Worm (Caenorhabditis elegans) whole organism, L4 larva: ENCODE data around the gene R02E12.4.

Source experiments
- F26F4.8 ChIP-seq: fragments of 200-800 bp; sonication (Bioruptor generic); conservative IDR thresholded peaks from 2 replicates; pipeline ENCODE4 v1.3.6; 2022; ENCODE audit warnings: missing genetic modification characterization, missing compliant biosample characterization
- F37D6.2 ChIP-seq: sonication (generic microtip); optimal IDR thresholded peaks from 2 replicates; lab custom pipeline; 2016; ENCODE audit warnings: mild to moderate bottlenecking, missing genetic modification characterization, missing compliant biosample characterization
- F44E2.7 ChIP-seq: fragments of 200-800 bp; sonication (Bioruptor generic); IDR thresholded peaks from 2 replicates; pipeline ENCODE4 v2.1.2; 2022; ENCODE audit warnings: missing genetic modification characterization, missing compliant biosample characterization
- F49E8.2 ChIP-seq: sonication (generic microtip); optimal IDR thresholded peaks from 2 replicates; lab custom pipeline; 2016; ENCODE audit warnings: missing compliant biosample characterization, mild to moderate bottlenecking, missing genetic modification characterization, borderline replicate concordance
- R02D3.7 ChIP-seq: fragments of 150-350 bp; sonication (generic microtip); optimal IDR thresholded peaks from 3 replicates; lab custom pipeline; 2014; ENCODE audit warnings: missing biosample characterization, missing genetic modification characterization
- T26A8.4 ChIP-seq: fragments of 200-800 bp; sonication (Bioruptor generic); IDR thresholded peaks from 2 replicates; pipeline ENCODE4 v1.3.6; 2022; ENCODE audit warnings: missing genetic modification characterization, missing compliant biosample characterization
- Y5F2A.4 ChIP-seq: fragments of 200-800 bp; sonication (Bioruptor generic); optimal IDR thresholded peaks from 2 replicates; lab custom pipeline; 2018; ENCODE audit warnings: mild to moderate bottlenecking, missing genetic modification characterization, missing compliant biosample characterization
- Y75B8A.6 ChIP-seq: fragments of 200-800 bp; sonication (Bioruptor generic); IDR thresholded peaks from 2 replicates; pipeline ENCODE4 v1.3.6; 2022; ENCODE audit warnings: missing genetic modification reagents, missing genetic modification characterization, missing compliant biosample characterization
- ZK337.2 ChIP-seq: fragments of 200-800 bp; sonication (Bioruptor generic); IDR thresholded peaks from 2 replicates; pipeline ENCODE4 v1.3.6; 2022; ENCODE audit warnings: missing genetic modification reagents, missing genetic modification characterization, missing compliant biosample characterization
- ZK546.5 ChIP-seq, 2 experiments: sonication (generic microtip); optimal IDR thresholded peaks; 2 replicates each; lab custom pipeline; 2017; ENCODE audit warnings: missing biosample characterization in 2 of 2, missing genetic modification characterization in 2 of 2
- aly-2 ChIP-seq: sonication (generic microtip); optimal IDR thresholded peaks from 2 replicates; lab custom pipeline; 2018; ENCODE audit warnings: missing biosample characterization, missing genetic modification characterization
- attf-4 ChIP-seq: sonication (generic microtip); optimal IDR thresholded peaks from 3 replicates; lab custom pipeline; 2017; ENCODE audit warnings: missing biosample characterization, missing genetic modification characterization
- ceh-32 ChIP-seq: sonication (generic microtip); optimal IDR thresholded peaks from 2 replicates; lab custom pipeline; 2016; ENCODE audit warnings: mild to moderate bottlenecking, missing genetic modification characterization, missing compliant biosample characterization; ENCODE audit not compliant: poor library complexity
- ces-1 ChIP-seq: fragments of 150-350 bp; sonication (generic microtip); optimal IDR thresholded peaks from 4 replicates; lab custom pipeline; 2014; ENCODE audit warnings: missing biosample characterization, missing genetic modification reagents, missing genetic modification characterization
- ctbp-1 ChIP-seq: fragments of 200-800 bp; sonication (Bioruptor generic); IDR thresholded peaks from 2 replicates; pipeline ENCODE4 v1.3.6; 2022; ENCODE audit warnings: missing genetic modification reagents, missing genetic modification characterization, missing compliant biosample characterization
- daf-16 ChIP-seq, 3 experiments: sonication (generic microtip); optimal IDR thresholded peaks; 2 replicates each; lab custom pipeline; 2016 to 2017; ENCODE audit warnings: missing genetic modification characterization in 3 of 3, missing genetic modification reagents in 3 of 3, mild to moderate bottlenecking in 2 of 3, missing compliant biosample characterization in 2 of 3, missing biosample characterization in 1 of 3, moderate library complexity in 1 of 3
- dmd-9 ChIP-seq: fragments of 200-800 bp; sonication (Bioruptor generic); IDR thresholded peaks from 2 replicates; pipeline ENCODE4 v1.3.6; 2022; ENCODE audit warnings: missing genetic modification reagents, missing genetic modification characterization, missing compliant biosample characterization
- dve-1 ChIP-seq: sonication (generic microtip); optimal IDR thresholded peaks from 2 replicates; lab custom pipeline; 2017; ENCODE audit warnings: antibody characterized with exemption, mild to moderate bottlenecking, missing genetic modification characterization, missing compliant biosample characterization; ENCODE audit not compliant: insufficient read depth
- egl-27 ChIP-seq: sonication (generic microtip); optimal IDR thresholded peaks from 3 replicates; lab custom pipeline; 2017; ENCODE audit warnings: missing biosample characterization, missing genetic modification reagents, missing genetic modification characterization
- egl-43 ChIP-seq: fragments of 200-800 bp; sonication (Bioruptor generic); IDR thresholded peaks from 2 replicates; pipeline ENCODE4 v1.3.6; 2022; ENCODE audit warnings: missing genetic modification reagents, missing genetic modification characterization, missing compliant biosample characterization
- fkh-10 ChIP-seq: fragments of 150-350 bp; optimal IDR thresholded peaks from 2 replicates; lab custom pipeline; 2014; ENCODE audit warnings: missing biosample characterization, missing genetic modification reagents, missing genetic modification characterization
- fos-1 ChIP-seq: fragments of 150-350 bp; optimal IDR thresholded peaks from 2 replicates; lab custom pipeline; 2014; ENCODE audit warnings: missing biosample characterization, missing genetic modification characterization
- hif-1 ChIP-seq, 2 experiments: sonication (generic microtip); optimal IDR thresholded peaks; 2 replicates each; lab custom pipeline; 2016 to 2017; ENCODE audit warnings: missing compliant biosample characterization in 2 of 2, missing genetic modification characterization in 2 of 2, missing genetic modification reagents in 2 of 2, missing genotype in 2 of 2, mild to moderate bottlenecking in 1 of 2
- hlh-11 ChIP-seq: fragments of 200-800 bp; sonication (Bioruptor generic); optimal IDR thresholded peaks from 2 replicates; lab custom pipeline; 2018; ENCODE audit warnings: mild to moderate bottlenecking, missing genetic modification characterization, missing compliant biosample characterization
- hmg-1.1 ChIP-seq: fragments of 200-800 bp; sonication (Bioruptor generic); IDR thresholded peaks from 2 replicates; pipeline ENCODE4 v1.3.6; 2022; ENCODE audit warnings: missing genetic modification reagents, missing genetic modification characterization, missing compliant biosample characterization
- jun-1 ChIP-seq: fragments of 150-350 bp; optimal IDR thresholded peaks from 2 replicates; lab custom pipeline; 2014; ENCODE audit warnings: missing biosample characterization, missing genetic modification reagents, missing genetic modification characterization
- lim-7 ChIP-seq: fragments of 200-800 bp; sonication (Bioruptor generic); IDR thresholded peaks from 2 replicates; pipeline ENCODE4 v1.3.6; 2022; ENCODE audit warnings: missing genetic modification characterization, missing compliant biosample characterization
- mdl-1 ChIP-seq, 2 experiments: fragments of 150-350 bp in 1 of 2; sonication (generic microtip) in 1 of 2; optimal IDR thresholded peaks; 2 replicates each; lab custom pipeline; 2014 to 2017; ENCODE audit warnings: missing biosample characterization in 2 of 2, missing genetic modification characterization in 2 of 2
- nhr-102 ChIP-seq: sonication (generic microtip); optimal IDR thresholded peaks from 2 replicates; lab custom pipeline; 2016; ENCODE audit warnings: mild to moderate bottlenecking, missing genetic modification characterization, moderate library complexity, missing compliant biosample characterization
- nhr-111 ChIP-seq: fragments of 200-800 bp; sonication (Bioruptor generic); optimal IDR thresholded peaks from 2 replicates; lab custom pipeline; 2018; ENCODE audit warnings: mild to moderate bottlenecking, missing genetic modification characterization, missing compliant biosample characterization
- nhr-28 ChIP-seq: fragments of 150-350 bp; optimal IDR thresholded peaks from 2 replicates; lab custom pipeline; 2014; ENCODE audit warnings: missing biosample characterization, missing genetic modification characterization
- nhr-48 ChIP-seq: sonication (generic microtip); optimal IDR thresholded peaks from 2 replicates; lab custom pipeline; 2016; ENCODE audit warnings: mild to moderate bottlenecking, missing genetic modification characterization, missing compliant biosample characterization
- pha-4 ChIP-seq, 2 experiments: fragments of 150-350 bp in 1 of 2; fragments of 200-800 bp in 1 of 2; sonication (Bioruptor generic) in 1 of 2; IDR thresholded peaks in 1 of 2; optimal IDR thresholded peaks in 1 of 2; 2 replicates each; pipeline versions ENCODE4 v1.3.6 to Lab custom; 2014 to 2022; ENCODE audit warnings: missing genetic modification characterization in 2 of 2, missing genetic modification reagents in 2 of 2, missing biosample characterization in 1 of 2, missing compliant biosample characterization in 1 of 2
- php-3 ChIP-seq: fragments of 200-800 bp; sonication (Bioruptor generic); IDR thresholded peaks from 2 replicates; pipeline ENCODE4 v1.3.6; 2022; ENCODE audit warnings: missing genetic modification reagents, missing genetic modification characterization, missing compliant biosample characterization
- pqm-1 ChIP-seq: sonication (generic microtip); optimal IDR thresholded peaks from 2 replicates; lab custom pipeline; 2017; ENCODE audit warnings: missing biosample characterization, missing genetic modification characterization
- rbr-2 ChIP-seq: sonication (generic microtip); optimal IDR thresholded peaks from 2 replicates; lab custom pipeline; 2016; ENCODE audit warnings: missing genotype, missing genetic modification characterization, missing compliant biosample characterization
- set-16 ChIP-seq: fragments of 200-800 bp; sonication (Bioruptor generic); IDR thresholded peaks from 2 replicates; pipeline ENCODE4 v1.3.6; 2022; ENCODE audit warnings: missing genetic modification reagents, missing genetic modification characterization, missing compliant biosample characterization
- tag-97 ChIP-seq: fragments of 200-800 bp; sonication (Bioruptor generic); IDR thresholded peaks from 2 replicates; pipeline ENCODE4 v1.3.6; 2022; ENCODE audit warnings: missing genetic modification characterization, missing compliant biosample characterization
- unc-62 ChIP-seq, 3 experiments: fragments of 150-350 bp in 1 of 3; sonication (generic microtip); optimal IDR thresholded peaks in 2 of 3; peaks in 1 of 3; 1 replicate in 1 of 3; 2 replicates in 2 of 3; lab custom pipeline; 2014 to 2017; ENCODE audit warnings: missing biosample characterization in 3 of 3, missing genetic modification characterization in 3 of 3, missing genetic modification reagents in 3 of 3, missing genotype in 1 of 3
- vab-7 ChIP-seq: fragments of 200-800 bp; sonication (Bioruptor generic); IDR thresholded peaks from 2 replicates; pipeline ENCODE4 v1.3.6; 2022; ENCODE audit warnings: missing genetic modification reagents, missing genetic modification characterization, missing compliant biosample characterization
- zag-1 ChIP-seq: fragments of 150-350 bp; optimal IDR thresholded peaks from 2 replicates; lab custom pipeline; 2014; ENCODE audit warnings: missing biosample characterization, missing genetic modification characterization
- zfp-2 ChIP-seq: sonication (generic microtip); optimal IDR thresholded peaks from 2 replicates; lab custom pipeline; 2016; ENCODE audit warnings: mild to moderate bottlenecking, missing genetic modification characterization, missing compliant biosample characterization
- zip-2 ChIP-seq: fragments of 150-350 bp; optimal IDR thresholded peaks from 2 replicates; lab custom pipeline; 2014; ENCODE audit warnings: missing biosample characterization, missing genetic modification characterization

R02E12.4 gene

ce11 chrX:4016113-4016512 lies 11.0 kb downstream of the R02E12.4 start, which contains the start of gene hrg-1 (continued):
- TF ChIP-seq R02D3.7 (tag; lab: Kevin White, UChicago) = no peak
- peak; percentile 44 for TF ChIP-seq set-16 (GFP tag; lab: Robert Waterston, UW)
- no peak for TF ChIP-seq nhr-111 (GFP tag; lab: Kevin White, UChicago)
- TF ChIP-seq ceh-32 (tag; lab: Kevin White, UChicago) = no peak
- peak; percentile 38 for TF ChIP-seq F37D6.2
- no peak for TF ChIP-seq tag-97 (GFP tag; lab: Robert Waterston, UW)
- TF ChIP-seq nhr-48 = peak; percentile 60
- peak; percentile 44 for TF ChIP-seq pqm-1 (tag; lab: Kevin White, UChicago)
- TF ChIP-seq ZK337.2 = no peak
- TF ChIP-seq nhr-102 = no peak
- TF ChIP-seq zip-2 = no peak
- no peak for TF ChIP-seq ZK546.5 (tag; optimal IDR thresholded peaks at IDR 0.05; lab: Kevin White, UChicago)
- TF ChIP-seq F49E8.2 = no peak
- no peak for TF ChIP-seq fos-1 (tag; lab: Kevin White, UChicago)
- TF ChIP-seq ctbp-1 (GFP tag; lab: Robert Waterston, UW) = peak; percentile 66
- TF ChIP-seq Y75B8A.6 (GFP tag; lab: Robert Waterston, UW) = no peak
- TF ChIP-seq, all 104 proteins: peak for 33

- peak; percentile 64; the same call in 1 of the 2 replicates for TF ChIP-seq egl-43 (GFP tag; lab: Robert Waterston, UW)
- TF ChIP-seq ctbp-1 (GFP tag; lab: Robert Waterston, UW) = 0 out of 2 replicates have a peak, but pooled peaks have one; percentile 33
- no peak for TF ChIP-seq F44E2.7 (GFP tag; lab: Robert Waterston, UW)
- TF ChIP-seq unc-62 (GFP tag; optimal IDR thresholded peaks at IDR 0.05 in 1 of 2; lab: Kevin White, UChicago) = peak in 1 of 2 experiments; percentile 59
- TF ChIP-seq unc-62 (tag; optimal IDR thresholded peaks at IDR 0.05; lab: Kevin White, UChicago) = no peak
- peak; percentile 32 for TF ChIP-seq rbr-2 (tag; lab: Kevin White, UChicago)
- TF ChIP-seq hlh-11 = peak; percentile 22
- no peak for TF ChIP-seq lim-7
- TF ChIP-seq hmg-1.1 = 0 out of 2 replicates have a peak, but pooled peaks have one; percentile 36
- peak; percentile 15 for TF ChIP-seq pqm-1 (tag; lab: Kevin White, UChicago)
- TF ChIP-seq vab-7 (GFP tag; lab: Robert Waterston, UW) = peak; percentile 29; the same call in 1 of the 2 replicates
- peak; percentile 75 for TF ChIP-seq nhr-28
- no peak for TF ChIP-seq daf-16 (GFP tag; optimal IDR thresholded peaks at IDR 0.05; lab: Kevin White, UChicago)
- TF ChIP-seq daf-16 (tag; optimal IDR thresholded peaks at IDR 0.05; lab: Kevin White, UChicago) = peak; percentile 32
- no peak for TF ChIP-seq ces-1
- TF ChIP-seq egl-27 (tag; lab: Kevin White, UChicago) = no peak
These were observed 12.6 kb downstream of the R02E12.4 start for ce11 chrX:4017576-4018309.

- TF ChIP-seq dve-1 = peak; percentile 83
- no peak for TF ChIP-seq Y5F2A.4
- no peak for TF ChIP-seq zag-1
- TF ChIP-seq ces-1 = no peak
- no peak for TF ChIP-seq fkh-10 (GFP tag; lab: Kevin White, UChicago)
- TF ChIP-seq dmd-9 (GFP tag; lab: Robert Waterston, UW) = no peak
- no peak for TF ChIP-seq zfp-2 (tag; lab: Kevin White, UChicago)
- TF ChIP-seq hif-1 (tag; optimal IDR thresholded peaks at IDR 0.05; lab: Kevin White, UChicago) = peak in 1 of 2 experiments; percentile 34
- peak in 1 of 2 experiments; percentile 42 for TF ChIP-seq mdl-1 (tag; optimal IDR thresholded peaks at IDR 0.05; lab: Kevin White, UChicago)
- no peak; the same call in 1 of the 2 replicates for TF ChIP-seq pha-4 (GFP tag; IDR thresholded peaks at IDR 0.05; lab: Robert Waterston, UW)
- no peak for TF ChIP-seq pha-4 (tag; optimal IDR thresholded peaks at IDR 0.05; lab: Kevin White, UChicago)
- TF ChIP-seq egl-27 (tag; lab: Kevin White, UChicago) = no peak
- no peak for TF ChIP-seq ZK337.2
- no peak for TF ChIP-seq jun-1 (tag; lab: Kevin White, UChicago)
- TF ChIP-seq attf-4 = no peak
- peak; percentile 86 for TF ChIP-seq hlh-11
- no peak for TF ChIP-seq F26F4.8
- TF ChIP-seq fos-1 (tag; lab: Kevin White, UChicago) = no peak
- TF ChIP-seq aly-2 (tag; lab: Kevin White, UChicago) = no peak
- no peak for TF ChIP-seq rbr-2 (tag; lab: Kevin White, UChicago)
- no peak for TF ChIP-seq F44E2.7 (GFP tag; lab: Robert Waterston, UW)
- TF ChIP-seq T26A8.4 = no peak
- 0 out of 2 replicates have a peak, but pooled peaks have one; percentile 24 for TF ChIP-seq php-3 (GFP tag; lab: Robert Waterston, UW)
- TF ChIP-seq zip-2 = no peak
These were observed 13.6 kb downstream of the R02E12.4 start for ce11 chrX:4018566-4019182.
